Worm (Caenorhabditis elegans) whole organism, late embryonic: Measurements from ENCODE around the gene nhr-99.

Experiments used
- F13H6.1 ChIP-seq: sonication (generic microtip); optimal IDR thresholded peaks from 2 replicates; lab custom pipeline; 2016; ENCODE audit warnings: missing genetic modification characterization, missing compliant biosample characterization
- K09A11.1 ChIP-seq: sonication (generic microtip); optimal IDR thresholded peaks from 2 replicates; lab custom pipeline; 2017; ENCODE audit warnings: antibody characterized with exemption, mild to moderate bottlenecking, missing genetic modification characterization, missing compliant biosample characterization; ENCODE audit not compliant: insufficient read depth
- T23F11.4 ChIP-seq: fragments of 200-800 bp; sonication (Bioruptor generic); optimal IDR thresholded peaks from 2 replicates; lab custom pipeline; 2018; ENCODE audit warnings: mild to moderate bottlenecking, missing genetic modification characterization, missing compliant biosample characterization
- Y22D7AL.16 ChIP-seq: sonication (generic microtip); optimal IDR thresholded peaks from 2 replicates; lab custom pipeline; 2016; ENCODE audit warnings: missing genetic modification characterization, missing compliant biosample characterization
- ahr-1 ChIP-seq: sonication (generic microtip); optimal IDR thresholded peaks from 2 replicates; lab custom pipeline; 2016; ENCODE audit warnings: missing genetic modification characterization, missing compliant biosample characterization
- ama-1 ChIP-seq: fragments of 150-350 bp; optimal IDR thresholded peaks from 2 replicates; lab custom pipeline; 2014
- ceh-14 ChIP-seq: sonication (generic microtip); optimal IDR thresholded peaks from 2 replicates; lab custom pipeline; 2016; ENCODE audit warnings: missing genotype, missing genetic modification characterization, missing compliant biosample characterization
- ceh-19 ChIP-seq: fragments of 200-800 bp; sonication (Bioruptor generic); optimal IDR thresholded peaks from 2 replicates; lab custom pipeline; 2018; ENCODE audit warnings: mild to moderate bottlenecking, missing genetic modification characterization, missing compliant biosample characterization
- ceh-2 ChIP-seq: sonication (generic microtip); optimal IDR thresholded peaks from 2 replicates; lab custom pipeline; 2016; ENCODE audit warnings: missing genotype, missing genetic modification characterization, missing compliant biosample characterization
- ceh-22 ChIP-seq: sonication (generic microtip); optimal IDR thresholded peaks from 2 replicates; lab custom pipeline; 2017; ENCODE audit warnings: missing biosample characterization, missing genetic modification characterization
- ceh-24 ChIP-seq: sonication (generic microtip); optimal IDR thresholded peaks from 2 replicates; lab custom pipeline; 2016; ENCODE audit warnings: mild to moderate bottlenecking, missing genetic modification characterization, missing compliant biosample characterization
- ceh-48 ChIP-seq: sonication (generic microtip); optimal IDR thresholded peaks from 2 replicates; lab custom pipeline; 2016; ENCODE audit warnings: missing genetic modification characterization, inconsistent platforms, missing compliant biosample characterization
- ceh-6 ChIP-seq: fragments of 200-800 bp; sonication (Bioruptor generic); optimal IDR thresholded peaks from 2 replicates; lab custom pipeline; 2018; ENCODE audit warnings: mild to moderate bottlenecking, missing genetic modification characterization, missing compliant biosample characterization
- ceh-9 ChIP-seq: sonication (generic microtip); optimal IDR thresholded peaks from 2 replicates; lab custom pipeline; 2016; ENCODE audit warnings: mild to moderate bottlenecking, missing genetic modification characterization, inconsistent platforms, missing compliant biosample characterization
- che-1 ChIP-seq: sonication (generic microtip); optimal IDR thresholded peaks from 2 replicates; lab custom pipeline; 2016; ENCODE audit warnings: mild to moderate bottlenecking, missing genetic modification characterization, missing compliant biosample characterization
- dve-1 ChIP-seq: sonication (generic microtip); optimal IDR thresholded peaks from 2 replicates; lab custom pipeline; 2017; ENCODE audit warnings: antibody characterized with exemption, mild to moderate bottlenecking, missing genetic modification characterization, missing compliant biosample characterization
- elt-2 ChIP-seq: sonication (generic microtip); optimal IDR thresholded peaks from 2 replicates; lab custom pipeline; 2016; ENCODE audit warnings: missing genetic modification reagents, missing genetic modification characterization, missing compliant biosample characterization
- eyg-1 ChIP-seq: sonication (generic microtip); optimal IDR thresholded peaks from 2 replicates; lab custom pipeline; 2016; ENCODE audit warnings: missing genotype, missing genetic modification characterization, missing compliant biosample characterization
- fax-1 ChIP-seq: sonication (generic microtip); optimal IDR thresholded peaks from 2 replicates; lab custom pipeline; 2016; ENCODE audit warnings: missing genotype, missing genetic modification characterization, missing compliant biosample characterization
- fkh-6 ChIP-seq: sonication (generic microtip); optimal IDR thresholded peaks from 2 replicates; lab custom pipeline; 2016; ENCODE audit warnings: missing genetic modification characterization, missing compliant biosample characterization
- hlh-13 ChIP-seq: fragments of 200-800 bp; sonication (Bioruptor generic); optimal IDR thresholded peaks from 2 replicates; lab custom pipeline; 2018; ENCODE audit warnings: mild to moderate bottlenecking, missing genetic modification characterization, missing compliant biosample characterization
- hlh-15 ChIP-seq: sonication (generic microtip); optimal IDR thresholded peaks from 2 replicates; lab custom pipeline; 2016; ENCODE audit warnings: missing genetic modification characterization, missing compliant biosample characterization
- hlh-6 ChIP-seq: sonication (generic microtip); optimal IDR thresholded peaks from 2 replicates; lab custom pipeline; 2016; ENCODE audit warnings: missing genotype, missing genetic modification characterization, missing compliant biosample characterization
- mec-3 ChIP-seq: sonication (generic microtip); optimal IDR thresholded peaks from 2 replicates; lab custom pipeline; 2016; ENCODE audit warnings: borderline replicate concordance, missing genetic modification characterization, missing compliant biosample characterization
- nfya-1 ChIP-seq: sonication (generic microtip); optimal IDR thresholded peaks from 2 replicates; lab custom pipeline; 2017; ENCODE audit warnings: missing genetic modification characterization, mild to moderate bottlenecking, missing compliant biosample characterization, antibody characterized with exemption, moderate library complexity
- nhr-11 ChIP-seq: fragments of 150-350 bp; optimal IDR thresholded peaks from 2 replicates; lab custom pipeline; 2014; ENCODE audit warnings: missing biosample characterization, missing genetic modification characterization
- npax-4 ChIP-seq: sonication (generic microtip); optimal IDR thresholded peaks from 2 replicates; lab custom pipeline; 2016; ENCODE audit warnings: missing genetic modification characterization, missing compliant biosample characterization
- odd-2 ChIP-seq: sonication (generic microtip); optimal IDR thresholded peaks from 2 replicates; lab custom pipeline; 2017; ENCODE audit warnings: antibody characterized with exemption, mild to moderate bottlenecking, missing genetic modification characterization, missing compliant biosample characterization
- pag-3 ChIP-seq: sonication (generic microtip); optimal IDR thresholded peaks from 2 replicates; lab custom pipeline; 2016; ENCODE audit warnings: missing compliant biosample characterization, missing genetic modification characterization, borderline replicate concordance
- pha-2 ChIP-seq: sonication (generic microtip); optimal IDR thresholded peaks from 2 replicates; lab custom pipeline; 2017; ENCODE audit warnings: mild to moderate bottlenecking, missing genetic modification characterization, missing compliant biosample characterization
- pha-4 ChIP-seq: fragments of 150-350 bp; optimal IDR thresholded peaks from 2 replicates; lab custom pipeline; 2018; ENCODE audit warnings: missing biosample characterization, missing genetic modification reagents, missing genetic modification characterization
- pqm-1 ChIP-seq: sonication (generic microtip); optimal IDR thresholded peaks from 2 replicates; lab custom pipeline; 2016; ENCODE audit warnings: missing genetic modification characterization, missing compliant biosample characterization
- pros-1 ChIP-seq: fragments of 150-350 bp; optimal IDR thresholded peaks from 2 replicates; lab custom pipeline; 2014; ENCODE audit warnings: missing biosample characterization, missing genetic modification reagents, missing genetic modification characterization
- rnt-1 ChIP-seq: sonication (generic microtip); optimal IDR thresholded peaks from 2 replicates; lab custom pipeline; 2016; ENCODE audit warnings: missing genetic modification characterization, missing compliant biosample characterization
- sdc-2 ChIP-seq: sonication (generic microtip); optimal IDR thresholded peaks from 2 replicates; lab custom pipeline; 2016; ENCODE audit warnings: missing genotype, missing genetic modification characterization, missing compliant biosample characterization
- sox-2 ChIP-seq: fragments of 200-800 bp; sonication (Bioruptor generic); IDR thresholded peaks from 2 replicates; pipeline ENCODE4 v1.3.6; 2022; ENCODE audit warnings: missing genetic modification reagents, missing genetic modification characterization, missing compliant biosample characterization
- tbx-2 ChIP-seq: sonication (generic microtip); optimal IDR thresholded peaks from 2 replicates; lab custom pipeline; 2016; ENCODE audit warnings: missing genetic modification characterization, missing compliant biosample characterization
- ttx-3 ChIP-seq: sonication (generic microtip); optimal IDR thresholded peaks from 2 replicates; lab custom pipeline; 2016; ENCODE audit warnings: missing genetic modification reagents, missing genetic modification characterization, missing compliant biosample characterization
- unc-3 ChIP-seq, 2 experiments: fragments of 200-800 bp in 1 of 2; sonication (Bioruptor generic) in 1 of 2; sonication (generic microtip) in 1 of 2; conservative IDR thresholded peaks in 1 of 2; optimal IDR thresholded peaks in 1 of 2; 2 replicates each; pipeline versions ENCODE4 v1.3.6 to Lab custom; 2016 to 2022; ENCODE audit warnings: missing compliant biosample characterization in 2 of 2, missing genetic modification characterization in 2 of 2, missing genetic modification reagents in 1 of 2
- unc-55 ChIP-seq: sonication (generic microtip); optimal IDR thresholded peaks from 2 replicates; lab custom pipeline; 2017; ENCODE audit warnings: missing biosample characterization, missing genetic modification reagents, missing genetic modification characterization
- zip-5 ChIP-seq: sonication (generic microtip); optimal IDR thresholded peaks from 2 replicates; lab custom pipeline; 2016; ENCODE audit warnings: missing genetic modification characterization, missing compliant biosample characterization
- ztf-16 ChIP-seq: sonication (generic microtip); optimal IDR thresholded peaks from 2 replicates; lab custom pipeline; 2017; ENCODE audit warnings: missing genetic modification characterization, missing compliant biosample characterization

nhr-99 gene

DNA sequence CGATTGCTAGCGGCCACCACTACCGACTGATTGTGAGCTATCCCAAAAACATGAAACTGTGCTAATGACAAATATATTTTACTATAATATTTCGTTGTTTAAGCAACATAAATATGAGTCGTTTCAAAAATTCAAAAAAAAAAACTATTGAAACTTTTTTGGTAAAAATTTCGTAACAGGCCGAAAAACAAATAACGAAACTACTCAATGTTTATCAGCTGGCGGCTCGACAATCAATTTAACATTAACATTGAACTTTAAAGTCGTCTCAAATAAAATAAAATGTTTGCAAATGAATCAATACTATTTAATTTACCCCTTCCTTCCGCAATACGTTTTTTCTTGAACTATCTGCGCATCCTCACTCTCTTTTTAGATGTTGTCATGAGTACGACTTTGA lies 16.7 kb upstream of the nhr-99 start:
- TF ChIP-seq pros-1 (tag; lab: Kevin White, UChicago), result no peak
- no peak for TF ChIP-seq odd-2 (tag; lab: Kevin White, UChicago)
- TF ChIP-seq che-1 (tag; lab: Kevin White, UChicago), result no peak
- TF ChIP-seq ceh-6 (GFP tag; lab: Kevin White, UChicago), result no peak
- TF ChIP-seq F13H6.1 (tag; lab: Kevin White, UChicago), result no peak
- TF ChIP-seq ceh-19, result no peak
- no peak for TF ChIP-seq ama-1 (lab: Kevin White, UChicago)
- no peak for TF ChIP-seq unc-55 (GFP tag; lab: Kevin White, UChicago)
- no peak for TF ChIP-seq K09A11.1 (tag; lab: Kevin White, UChicago)
- no peak for TF ChIP-seq hlh-13 (GFP tag; lab: Kevin White, UChicago)
- TF ChIP-seq ztf-16 (tag; lab: Kevin White, UChicago), result no peak
- TF ChIP-seq dve-1 (tag; lab: Kevin White, UChicago), result no peak
- no peak for TF ChIP-seq T23F11.4 (GFP tag; lab: Kevin White, UChicago)
- no peak for TF ChIP-seq ceh-48 (tag; lab: Kevin White, UChicago)
- TF ChIP-seq ceh-9, result no peak
- TF ChIP-seq sdc-2, result no peak
- TF ChIP-seq tbx-2, result no peak

ce11 chrV:459464-459863 lies 15.1 kb upstream of the nhr-99 start, which contains the start of gene nhr-203:
nhr-203 (plus strand) TSS chrV:459795.
- TF ChIP-seq ttx-3 (no peak), elt-2 (tag; lab: Kevin White, UChicago) (peak; percentile 26)

DNA sequence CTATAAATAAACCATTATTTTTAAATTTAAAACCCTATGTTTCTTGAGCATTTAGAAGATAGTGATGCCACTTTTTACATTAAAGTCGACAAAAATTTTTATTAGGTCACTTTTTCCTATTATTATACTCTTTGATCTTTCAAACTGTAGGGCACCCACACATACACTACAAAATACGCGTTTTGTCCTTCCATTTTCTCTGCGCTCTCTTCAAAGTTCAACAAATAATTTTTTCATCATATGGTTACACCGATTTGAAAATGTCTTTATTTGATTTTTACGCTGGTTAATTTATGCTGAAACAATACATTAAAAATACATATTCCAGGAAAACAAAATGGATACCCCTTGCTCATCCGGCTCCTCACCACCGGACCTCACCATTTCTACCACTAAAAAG lies 12.3 kb upstream of the nhr-99 start, which contains the start of gene nhr-202:
nhr-202 (plus strand) TSS at position 326 of the 400 bp plus-strand sequence.
- TF ChIP-seq ama-1 (lab: Kevin White, UChicago) (no peak), fkh-6 (tag; lab: Kevin White, UChicago) (no peak), hlh-15 (no peak), pha-4 (no peak), pqm-1 (tag; lab: Kevin White, UChicago) (no peak), eyg-1 (tag; lab: Kevin White, UChicago) (no peak), pha-2 (no peak), che-1 (tag; lab: Kevin White, UChicago) (no peak), ztf-16 (tag; lab: Kevin White, UChicago) (no peak), elt-2 (tag; lab: Kevin White, UChicago) (no peak), unc-55 (GFP tag; lab: Kevin White, UChicago) (no peak), npax-4 (tag; lab: Kevin White, UChicago) (no peak), ceh-24 (tag; lab: Kevin White, UChicago) (no peak), ceh-2 (tag; lab: Kevin White, UChicago) (no peak), hlh-6 (tag; lab: Kevin White, UChicago) (no peak), Y22D7AL.16 (tag; lab: Kevin White, UChicago) (no peak), ahr-1 (tag; lab: Kevin White, UChicago) (no peak), fax-1 (tag; lab: Kevin White, UChicago) (no peak), nfya-1 (tag; lab: Kevin White, UChicago) (no peak)

DNA sequence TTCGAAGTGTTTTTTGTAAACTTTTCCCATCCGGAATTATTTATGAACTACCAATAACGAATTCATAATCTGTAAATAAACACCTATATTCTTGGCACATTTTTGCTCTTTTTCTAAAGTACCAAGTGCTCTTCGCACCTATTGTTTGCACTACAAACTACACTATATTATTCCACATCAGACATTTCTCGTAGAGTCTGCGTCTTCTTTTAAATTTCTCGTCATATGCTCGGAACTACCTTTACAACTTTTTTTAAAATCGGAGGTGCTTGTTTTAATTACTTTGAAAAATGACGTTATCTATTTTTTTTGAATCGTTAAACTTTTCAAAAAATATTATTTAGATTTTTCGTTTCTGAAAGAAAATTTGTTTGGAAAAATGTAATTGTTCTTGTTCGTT lies 9.8 kb upstream of the nhr-99 start, which contains the start of gene nhr-201:
nhr-201 (plus strand) TSS at position 29 of the 400 bp plus-strand sequence.
- TF ChIP-seq ahr-1 (tag; lab: Kevin White, UChicago) (no peak), nhr-11 (tag; lab: Kevin White, UChicago) (no peak), pqm-1 (tag; lab: Kevin White, UChicago) (no peak), dve-1 (tag; lab: Kevin White, UChicago) (no peak), sox-2 (GFP tag; lab: Robert Waterston, UW) (no peak), pha-4 (no peak), F13H6.1 (tag; lab: Kevin White, UChicago) (no peak), mec-3 (no peak), pag-3 (tag; lab: Kevin White, UChicago) (no peak), rnt-1 (tag; lab: Kevin White, UChicago) (no peak), ceh-22 (tag; lab: Kevin White, UChicago) (no peak), hlh-6 (tag; lab: Kevin White, UChicago) (no peak), zip-5 (tag; lab: Kevin White, UChicago) (no peak), unc-3 (GFP tag; conservative IDR thresholded peaks at IDR 0.05; lab: Robert Waterston, UW) (no peak), unc-3 (tag; optimal IDR thresholded peaks at IDR 0.05; lab: Kevin White, UChicago) (no peak), fkh-6 (tag; lab: Kevin White, UChicago) (no peak), ceh-14 (no peak), hlh-13 (GFP tag; lab: Kevin White, UChicago) (no peak), pros-1 (tag; lab: Kevin White, UChicago) (no peak)
